Worm (Caenorhabditis elegans): ENCODE data around the gene T16A1.5.

ce11 chrII:2090605-2091004, 7.0 kb upstream of the T16A1.5 start, which contains the start of gene trpl-5:
- TF ChIP-seq him-1 (tag; optimal IDR thresholded peaks at IDR 0.05), result no peak
- TF ChIP-seq dao-5 (tag; optimal IDR thresholded peaks at IDR 0.05), result no peak
- TF ChIP-seq W03F9.2 (tag; optimal IDR thresholded peaks at IDR 0.05), result no peak

Data from whole organism, L4/young adult.